Fruit fly (Drosophila melanogaster): ENCODE measurements around the gene Sry-delta.

Sry-delta gene

dm6 chr3R:30046029-30047001 is 3.2 kb downstream of the Sry-delta start, which contains the start of the genes RpL32 and CG7943 (continued):
- TF ChIP-seq CG7987 (GFP tag; optimal IDR thresholded peaks at IDR 0.05) (peak; percentile 98), CG34224 (GFP tag; IDR thresholded peaks at IDR 0.05; ENCODE audit: partially characterized antibody) (peak; percentile 100), Fer2 (tag; optimal IDR thresholded peaks at IDR 0.05) (peak; percentile 92), CG3847 (GFP tag; IDR thresholded peaks at IDR 0.05) (peak; percentile 95), CG10366 (GFP tag; IDR thresholded peaks at IDR 0.05) (peak; percentile 93), Rfx (GFP tag; IDR thresholded peaks at IDR 0.05) (peak; percentile 98), sisA (GFP tag; IDR thresholded peaks at IDR 0.05) (peak; percentile 97), CG18476 (GFP tag; optimal IDR thresholded peaks at IDR 0.05) (peak; percentile 94), CG1233 (GFP tag; optimal IDR thresholded peaks at IDR 0.05) (peak; percentile 86), CG9876 (GFP tag; optimal IDR thresholded peaks at IDR 0.05) (peak; percentile 97), NC2α (GFP tag; optimal IDR thresholded peaks at IDR 0.05) (peak; percentile 74), CG4854 (GFP tag; optimal IDR thresholded peaks at IDR 0.05) (peak; percentile 92), CTCF (GFP tag; optimal IDR thresholded peaks at IDR 0.05) (peak; percentile 67), Ets65A (GFP tag) (peak; percentile 99), corto (GFP tag; optimal IDR thresholded peaks at IDR 0.05) (no peak), CG14050 (GFP tag; IDR thresholded peaks at IDR 0.05) (peak; percentile 91), CG1024 (GFP tag; IDR thresholded peaks at IDR 0.05) (peak; percentile 80), CG34376 (GFP tag; optimal IDR thresholded peaks at IDR 0.05) (peak; percentile 99), cwo (GFP tag; optimal IDR thresholded peaks at IDR 0.05) (peak; percentile 82), wdn (GFP tag; IDR thresholded peaks at IDR 0.05) (peak; percentile 91), CG6175 (GFP tag; IDR thresholded peaks at IDR 0.05) (peak; percentile 92), CG11504 (tag; optimal IDR thresholded peaks at IDR 0.05) (peak; percentile 90), nmo (GFP tag; optimal IDR thresholded peaks at IDR 0.05) (peak; percentile 96), CG8478 (optimal IDR thresholded peaks at IDR 0.05) (no peak), CG12659 (GFP tag; optimal IDR thresholded peaks at IDR 0.05) (peak; percentile 94), D (optimal IDR thresholded peaks at IDR 0.05) (no peak), D (GFP tag; optimal IDR thresholded peaks at IDR 0.05) (peak; percentile 89), unc-4 (GFP tag; IDR thresholded peaks at IDR 0.05; ENCODE audit: partially characterized antibody) (peak; percentile 99), stc (GFP tag; IDR thresholded peaks at IDR 0.05) (peak; percentile 95), Stat92E (GFP tag; optimal IDR thresholded peaks at IDR 0.05) (no peak), HLHmδ (GFP tag; optimal IDR thresholded peaks at IDR 0.05) (peak; percentile 82), oc (tag; optimal IDR thresholded peaks at IDR 0.05) (peak; percentile 81), hkb (optimal IDR thresholded peaks at IDR 0.05) (peak; percentile 62), hkb (GFP tag; IDR thresholded peaks at IDR 0.05) (peak; percentile 96), Nf-YB (GFP tag; optimal IDR thresholded peaks at IDR 0.05) (peak; percentile 62), so (GFP tag; IDR thresholded peaks at IDR 0.05) (peak; percentile 98), Hmr (GFP tag; optimal IDR thresholded peaks at IDR 0.05) (peak; percentile 96), Hey (tag; optimal IDR thresholded peaks at IDR 0.05) (peak; percentile 89), trem (tag; optimal IDR thresholded peaks at IDR 0.05) (peak; percentile 93), CG13287 (GFP tag; IDR thresholded peaks at IDR 0.05; ENCODE audit: partially characterized antibody) (peak; percentile 100), CG15269 (tag; optimal IDR thresholded peaks at IDR 0.05) (peak; percentile 82), CG3726 (GFP tag; IDR thresholded peaks at IDR 0.05) (peak; percentile 91), chm (GFP tag; IDR thresholded peaks at IDR 0.05) (peak; percentile 97), CG2875 (GFP tag; optimal IDR thresholded peaks at IDR 0.05) (peak; percentile 83), en (GFP tag; optimal IDR thresholded peaks at IDR 0.05) (peak; percentile 90), CG2712 (tag; optimal IDR thresholded peaks at IDR 0.05) (peak; percentile 92), CG6689 (GFP tag; IDR thresholded peaks at IDR 0.05) (peak; percentile 92), Med (GFP tag) (peak; percentile 100), Hr51 (GFP tag; optimal IDR thresholded peaks at IDR 0.05) (peak; percentile 84 to 94)
